Fruit fly (Drosophila melanogaster) Kc167 (cell line): ENCODE data around the gene Acp63F.

Experiments
- Myc ChIP-seq: fragments of >200 bp; optimal IDR thresholded peaks from 2 replicates; lab custom pipeline; 2017; ENCODE audit warnings: missing external identifiers
- Sin3A ChIP-seq: fragments of >200 bp; optimal IDR thresholded peaks from 2 replicates; lab custom pipeline; 2018; ENCODE audit warnings: missing external identifiers
- h ChIP-seq: fragments of >200 bp; optimal IDR thresholded peaks from 3 replicates; lab custom pipeline; 2018; ENCODE audit warnings: missing external identifiers
- insv ChIP-seq: fragments of >200 bp; optimal IDR thresholded peaks from 3 replicates; lab custom pipeline; 2018; ENCODE audit warnings: missing external identifiers
- psq ChIP-seq: fragments of >200 bp; optimal IDR thresholded peaks from 2 replicates; lab custom pipeline; 2017; ENCODE audit warnings: missing external identifiers
- ttk ChIP-seq: sonication (Bioruptor generic); optimal IDR thresholded peaks from 2 replicates; lab custom pipeline; 2017; ENCODE audit warnings: missing external identifiers

Acp63F gene

DNA sequence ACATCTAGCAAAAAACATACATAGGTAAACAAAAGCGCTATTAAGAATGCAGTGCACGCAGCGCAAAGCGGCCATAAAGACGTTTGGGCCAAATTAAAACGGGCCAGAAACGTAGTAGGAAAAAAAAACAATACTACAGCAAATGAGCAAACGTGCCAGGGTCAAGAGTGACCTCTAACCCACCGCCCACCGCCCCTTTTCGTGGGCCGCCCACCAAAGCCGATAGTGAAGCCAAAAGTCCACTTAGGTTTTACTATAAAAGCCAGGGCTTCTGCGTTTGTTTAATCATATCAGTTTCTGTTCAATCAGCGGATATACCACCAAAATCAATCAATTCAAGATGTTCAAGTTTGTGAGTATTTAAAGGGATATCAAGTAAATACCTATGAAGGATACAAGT is 25.6 kb downstream of the Acp63F start, which contains the start of gene CG32266:
Gene CG32266, plus strand, starts transcription at position 301 of the 400 bp plus-strand sequence.
- TF ChIP-seq Myc (lab: Kevin White, UChicago) (no peak), h (lab: Kevin White, UChicago) (no peak), ttk (lab: Kevin White, UChicago) (no peak), insv (lab: Kevin White, UChicago) (no peak), Sin3A (no peak), psq (no peak)

- TF ChIP-seq Myc (lab: Kevin White, UChicago) (no peak), insv (lab: Kevin White, UChicago) (no peak), Sin3A (no peak), h (lab: Kevin White, UChicago) (no peak), ttk (lab: Kevin White, UChicago) (no peak), psq (no peak)
These were observed 27.2 kb downstream of the Acp63F start for dm6 chr3L:3788790-3789421.

- TF ChIP-seq h (lab: Kevin White, UChicago) (no peak), psq (no peak), Sin3A (no peak), Myc (lab: Kevin White, UChicago) (no peak), insv (lab: Kevin White, UChicago) (no peak), ttk (lab: Kevin White, UChicago) (no peak)
These were observed 28.5 kb downstream of the Acp63F start for dm6 chr3L:3787595-3788151.

dm6 chr3L:3787077-3787433 is 29.1 kb downstream of the Acp63F start:
- TF ChIP-seq ttk (lab: Kevin White, UChicago) (no peak), insv (lab: Kevin White, UChicago) (no peak), psq (no peak), Sin3A (no peak), Myc (lab: Kevin White, UChicago) (no peak), h (lab: Kevin White, UChicago) (no peak)

DNA sequence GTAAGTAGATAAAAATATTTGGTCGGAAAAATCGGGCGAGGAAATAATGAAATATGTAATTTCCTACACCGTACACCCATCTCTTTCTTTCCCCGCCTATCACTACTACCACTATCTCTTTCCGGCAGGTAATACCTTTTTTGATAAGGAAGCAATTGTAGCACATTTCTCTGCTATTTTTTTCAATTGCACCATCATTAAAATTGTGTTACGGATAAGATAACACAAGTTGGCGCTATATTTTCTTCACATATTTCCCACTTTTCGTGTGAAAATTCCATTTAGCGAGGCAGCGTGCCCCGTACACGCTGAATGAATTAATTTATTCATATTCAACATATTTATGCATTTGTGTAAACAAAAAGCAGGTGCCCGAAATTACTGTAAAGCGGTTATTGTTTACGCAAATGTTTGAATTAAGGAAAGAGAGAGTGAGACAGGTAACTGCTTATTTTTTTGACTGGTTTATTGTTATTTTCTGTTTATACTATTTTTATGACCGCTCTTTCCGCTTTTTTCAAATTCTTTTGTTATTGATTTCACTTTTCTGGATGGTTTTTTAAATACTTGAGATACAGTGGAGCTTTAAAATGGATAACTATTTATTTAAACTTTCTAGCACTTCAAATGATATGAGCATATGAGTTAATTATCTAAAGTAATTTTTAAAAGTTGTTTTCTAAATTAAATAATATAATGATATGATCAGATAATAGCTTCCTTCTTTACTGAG is 29.6 kb downstream of the Acp63F start:
- TF ChIP-seq psq: no peak
- TF ChIP-seq Sin3A: no peak
- no peak for TF ChIP-seq h (lab: Kevin White, UChicago)
- no peak for TF ChIP-seq ttk (lab: Kevin White, UChicago)
- TF ChIP-seq insv (lab: Kevin White, UChicago): no peak
- TF ChIP-seq Myc (lab: Kevin White, UChicago): no peak

DNA sequence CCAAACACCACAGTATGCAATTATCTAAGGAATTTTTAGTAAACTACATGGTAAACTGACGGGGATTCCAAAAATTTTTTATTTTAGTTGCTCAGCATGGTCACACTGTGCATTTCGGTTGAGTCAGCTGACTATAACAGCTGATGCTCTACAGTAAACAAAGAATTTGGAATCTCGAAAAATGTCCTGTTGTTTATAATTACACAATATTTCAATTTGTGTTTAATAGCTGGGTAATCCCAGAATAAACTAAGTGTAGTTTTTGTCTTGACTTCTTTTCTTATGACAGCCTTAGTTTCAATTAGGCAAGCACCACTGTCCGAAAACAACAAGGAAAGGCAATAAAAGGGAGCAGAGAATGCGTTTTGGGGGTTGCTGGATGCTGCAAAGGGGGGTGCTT is 30.5 kb downstream of the Acp63F start:
- no peak for TF ChIP-seq insv (lab: Kevin White, UChicago)
- no peak for TF ChIP-seq ttk (lab: Kevin White, UChicago)
- TF ChIP-seq h (lab: Kevin White, UChicago): no peak
- no peak for TF ChIP-seq Sin3A
- TF ChIP-seq psq: no peak
- TF ChIP-seq Myc (lab: Kevin White, UChicago): no peak

DNA sequence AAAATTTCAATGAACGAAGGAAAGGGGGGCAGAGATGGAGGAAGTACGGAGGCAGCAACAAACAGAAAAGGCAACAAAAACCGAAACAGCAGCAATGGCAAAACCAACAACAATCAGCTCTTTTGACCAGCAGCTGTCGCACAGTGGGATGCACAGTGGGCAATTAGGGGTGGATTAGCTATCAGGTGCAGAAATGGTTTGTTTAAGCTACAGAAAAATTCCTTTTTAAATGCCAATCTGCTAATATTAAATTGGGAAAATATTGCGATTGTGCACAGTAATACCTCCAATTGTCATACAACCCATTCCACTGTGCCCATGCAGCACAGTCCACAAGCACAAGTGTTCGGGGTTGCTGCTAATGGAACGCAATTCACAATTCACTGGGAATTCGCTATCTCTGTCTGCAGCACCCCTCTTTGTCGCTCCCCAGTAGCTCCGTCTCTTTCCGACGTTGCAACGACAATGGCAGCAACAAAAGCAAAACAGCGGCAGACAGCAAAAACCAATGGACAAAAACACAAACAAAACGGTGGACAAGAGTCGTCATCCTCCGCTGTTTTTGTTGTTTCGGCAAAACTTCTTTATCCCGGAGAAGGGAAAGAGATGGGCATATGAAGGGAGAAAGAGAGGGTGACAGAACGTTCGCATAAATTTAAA is 31.0 kb downstream of the Acp63F start:
- TF ChIP-seq Myc (lab: Kevin White, UChicago) (no peak), ttk (lab: Kevin White, UChicago) (no peak), insv (lab: Kevin White, UChicago) (no peak), Sin3A (no peak), psq (no peak), h (lab: Kevin White, UChicago) (no peak)

dm6 chr3L:3784001-3784400 is 32.2 kb downstream of the Acp63F start:
- TF ChIP-seq ttk (lab: Kevin White, UChicago) (no peak), Myc (lab: Kevin White, UChicago) (no peak), psq (no peak), h (lab: Kevin White, UChicago) (no peak), insv (lab: Kevin White, UChicago) (no peak), Sin3A (no peak)

- TF ChIP-seq psq (no peak), Sin3A (no peak)
These were observed 32.7 kb downstream of the Acp63F start for dm6 chr3L:3783436-3783835.

DNA sequence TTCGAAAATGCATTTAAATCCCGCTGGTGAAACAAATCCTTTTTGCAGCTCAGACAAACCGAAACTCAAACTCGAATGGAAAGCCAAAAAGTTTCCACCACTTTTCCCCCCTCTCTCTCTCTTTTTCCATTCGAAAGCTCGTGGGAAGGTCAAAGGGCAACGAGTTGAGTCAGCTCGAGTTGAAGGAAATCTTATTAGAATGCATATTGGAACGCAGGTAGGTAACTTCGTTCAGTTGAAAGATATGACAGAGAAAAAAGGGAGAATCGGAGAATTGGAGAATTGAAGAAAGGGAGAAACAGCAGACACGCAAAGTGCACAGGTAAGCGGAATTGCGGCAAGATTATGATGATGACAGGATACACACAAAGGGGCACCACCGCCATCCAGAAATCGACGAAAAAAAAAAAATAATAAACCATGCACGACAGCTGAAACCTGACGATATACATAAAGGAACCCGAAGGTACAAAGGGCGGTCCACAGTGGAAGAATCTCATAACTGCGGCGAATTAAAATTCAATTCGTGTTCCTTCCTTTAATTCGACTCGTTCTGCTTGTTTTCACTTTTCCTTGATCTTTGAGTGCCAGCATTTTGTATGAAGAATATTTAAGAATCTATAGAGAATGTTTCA is 33.5 kb downstream of the Acp63F start:
- TF ChIP-seq Myc (lab: Kevin White, UChicago) (no peak), ttk (lab: Kevin White, UChicago) (no peak), psq (no peak), insv (lab: Kevin White, UChicago) (no peak), h (lab: Kevin White, UChicago) (no peak), Sin3A (no peak)

DNA sequence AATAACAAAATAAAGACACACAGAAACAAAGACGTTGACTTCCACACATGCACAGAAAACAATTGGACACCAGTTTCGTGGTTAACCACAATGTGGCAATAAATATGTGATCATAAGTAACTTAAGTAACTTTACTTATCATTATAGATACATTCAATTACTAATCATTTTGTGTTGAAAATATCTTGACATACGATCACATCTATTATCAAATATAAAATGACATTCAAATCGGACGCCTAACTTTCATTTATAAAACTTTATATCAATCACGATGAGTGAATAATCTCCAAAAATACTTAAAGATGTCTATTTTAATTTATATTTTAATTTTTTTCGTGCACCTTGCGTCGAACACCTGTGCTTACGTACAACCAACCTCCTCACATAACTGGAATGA is 37.7 kb downstream of the Acp63F start:
- no peak for TF ChIP-seq psq

dm6 chr3L:3776559-3777097 is 39.5 kb downstream of the Acp63F start:
- no peak for TF ChIP-seq Myc (lab: Kevin White, UChicago)
- TF ChIP-seq Sin3A: no peak
- TF ChIP-seq ttk (lab: Kevin White, UChicago): no peak
- no peak for TF ChIP-seq h (lab: Kevin White, UChicago)
- no peak for TF ChIP-seq psq
- TF ChIP-seq insv (lab: Kevin White, UChicago): no peak
